Worm (Caenorhabditis elegans) whole organism, L4 larva: ENCODE measurements around the gene orc-4.

Experiments
- F10B5.3 ChIP-seq: sonication (generic microtip); optimal IDR thresholded peaks from 2 replicates; lab custom pipeline; 2016; ENCODE audit warnings: mild to moderate bottlenecking, missing genetic modification characterization, missing compliant biosample characterization
- F26F4.8 ChIP-seq: fragments of 200-800 bp; sonication (Bioruptor generic); conservative IDR thresholded peaks from 2 replicates; pipeline ENCODE4 v1.3.6; 2022; ENCODE audit warnings: missing genetic modification characterization, missing compliant biosample characterization
- F37D6.2 ChIP-seq: sonication (generic microtip); optimal IDR thresholded peaks from 2 replicates; lab custom pipeline; 2016; ENCODE audit warnings: mild to moderate bottlenecking, missing genetic modification characterization, missing compliant biosample characterization
- F44E2.7 ChIP-seq: fragments of 200-800 bp; sonication (Bioruptor generic); IDR thresholded peaks from 2 replicates; pipeline ENCODE4 v2.1.2; 2022; ENCODE audit warnings: missing genetic modification characterization, missing compliant biosample characterization
- F49E8.2 ChIP-seq: sonication (generic microtip); optimal IDR thresholded peaks from 2 replicates; lab custom pipeline; 2016; ENCODE audit warnings: missing compliant biosample characterization, mild to moderate bottlenecking, missing genetic modification characterization, borderline replicate concordance
- R02D3.7 ChIP-seq: fragments of 150-350 bp; sonication (generic microtip); optimal IDR thresholded peaks from 3 replicates; lab custom pipeline; 2014; ENCODE audit warnings: missing biosample characterization, missing genetic modification characterization
- T20F7.1 ChIP-seq: fragments of 200-800 bp; sonication (Bioruptor generic); optimal IDR thresholded peaks from 2 replicates; lab custom pipeline; 2018; ENCODE audit warnings: mild to moderate bottlenecking, missing genetic modification characterization, missing compliant biosample characterization
- T26A8.4 ChIP-seq: fragments of 200-800 bp; sonication (Bioruptor generic); IDR thresholded peaks from 2 replicates; pipeline ENCODE4 v1.3.6; 2022; ENCODE audit warnings: missing genetic modification characterization, missing compliant biosample characterization
- Y105C5A.15 ChIP-seq: fragments of 200-800 bp; sonication (Bioruptor generic); IDR thresholded peaks from 2 replicates; pipeline ENCODE4 v1.3.6; 2022; ENCODE audit warnings: missing genetic modification characterization, missing compliant biosample characterization
- Y75B8A.6 ChIP-seq: fragments of 200-800 bp; sonication (Bioruptor generic); IDR thresholded peaks from 2 replicates; pipeline ENCODE4 v1.3.6; 2022; ENCODE audit warnings: missing genetic modification reagents, missing genetic modification characterization, missing compliant biosample characterization
- ZK337.2 ChIP-seq: fragments of 200-800 bp; sonication (Bioruptor generic); IDR thresholded peaks from 2 replicates; pipeline ENCODE4 v1.3.6; 2022; ENCODE audit warnings: missing genetic modification reagents, missing genetic modification characterization, missing compliant biosample characterization
- aly-2 ChIP-seq: sonication (generic microtip); optimal IDR thresholded peaks from 2 replicates; lab custom pipeline; 2018; ENCODE audit warnings: missing biosample characterization, missing genetic modification characterization
- ama-1 ChIP-seq: fragments of 150-350 bp; optimal IDR thresholded peaks from 2 replicates; lab custom pipeline; 2014; ENCODE audit warnings: inconsistent platforms, mixed read lengths
- ceh-28 ChIP-seq: fragments of 150-350 bp; optimal IDR thresholded peaks from 2 replicates; lab custom pipeline; 2014; ENCODE audit warnings: missing biosample characterization, missing genetic modification reagents, missing genetic modification characterization
- ceh-32 ChIP-seq: sonication (generic microtip); optimal IDR thresholded peaks from 2 replicates; lab custom pipeline; 2016; ENCODE audit warnings: mild to moderate bottlenecking, missing genetic modification characterization, missing compliant biosample characterization; ENCODE audit not compliant: poor library complexity
- ces-1 ChIP-seq: fragments of 150-350 bp; sonication (generic microtip); optimal IDR thresholded peaks from 4 replicates; lab custom pipeline; 2014; ENCODE audit warnings: missing biosample characterization, missing genetic modification reagents, missing genetic modification characterization
- ctbp-1 ChIP-seq: fragments of 200-800 bp; sonication (Bioruptor generic); IDR thresholded peaks from 2 replicates; pipeline ENCODE4 v1.3.6; 2022; ENCODE audit warnings: missing genetic modification reagents, missing genetic modification characterization, missing compliant biosample characterization
- daf-19 ChIP-seq: fragments of 200-800 bp; sonication (Bioruptor generic); conservative IDR thresholded peaks from 2 replicates; pipeline ENCODE4 v1.3.6; 2022; ENCODE audit warnings: missing genetic modification characterization, missing compliant biosample characterization
- dmd-9 ChIP-seq: fragments of 200-800 bp; sonication (Bioruptor generic); IDR thresholded peaks from 2 replicates; pipeline ENCODE4 v1.3.6; 2022; ENCODE audit warnings: missing genetic modification reagents, missing genetic modification characterization, missing compliant biosample characterization
- duxl-1 ChIP-seq: sonication (generic microtip); optimal IDR thresholded peaks from 2 replicates; lab custom pipeline; 2016; ENCODE audit warnings: mild to moderate bottlenecking, missing genetic modification characterization, moderate library complexity, missing compliant biosample characterization; ENCODE audit not compliant: poor library complexity
- dve-1 ChIP-seq: sonication (generic microtip); optimal IDR thresholded peaks from 2 replicates; lab custom pipeline; 2017; ENCODE audit warnings: antibody characterized with exemption, mild to moderate bottlenecking, missing genetic modification characterization, missing compliant biosample characterization; ENCODE audit not compliant: insufficient read depth
- egl-43 ChIP-seq: fragments of 200-800 bp; sonication (Bioruptor generic); IDR thresholded peaks from 2 replicates; pipeline ENCODE4 v1.3.6; 2022; ENCODE audit warnings: missing genetic modification reagents, missing genetic modification characterization, missing compliant biosample characterization
- hlh-11 ChIP-seq: fragments of 200-800 bp; sonication (Bioruptor generic); optimal IDR thresholded peaks from 2 replicates; lab custom pipeline; 2018; ENCODE audit warnings: mild to moderate bottlenecking, missing genetic modification characterization, missing compliant biosample characterization
- jun-1 ChIP-seq: fragments of 150-350 bp; optimal IDR thresholded peaks from 2 replicates; lab custom pipeline; 2014; ENCODE audit warnings: missing biosample characterization, missing genetic modification reagents, missing genetic modification characterization
- lim-7 ChIP-seq: fragments of 200-800 bp; sonication (Bioruptor generic); IDR thresholded peaks from 2 replicates; pipeline ENCODE4 v1.3.6; 2022; ENCODE audit warnings: missing genetic modification characterization, missing compliant biosample characterization
- lin-1 ChIP-seq: fragments of 200-800 bp; sonication (Bioruptor generic); IDR thresholded peaks from 2 replicates; pipeline ENCODE4 v1.3.6; 2022; ENCODE audit warnings: missing genetic modification reagents, missing genetic modification characterization, missing compliant biosample characterization
- lin-13 ChIP-seq: fragments of 150-350 bp; optimal IDR thresholded peaks from 2 replicates; lab custom pipeline; 2014; ENCODE audit warnings: missing biosample characterization, missing genetic modification reagents, missing genetic modification characterization
- lin-38 ChIP-seq: fragments of 200-800 bp; sonication (Bioruptor generic); IDR thresholded peaks from 2 replicates; pipeline ENCODE4 v1.3.6; 2022; ENCODE audit warnings: missing genetic modification reagents, missing genetic modification characterization, missing compliant biosample characterization
- lsy-2 ChIP-seq, 2 experiments: fragments of 150-350 bp in 1 of 2; sonication (generic microtip) in 1 of 2; optimal IDR thresholded peaks; 2 replicates each; lab custom pipeline; 2014 to 2017; ENCODE audit warnings: missing biosample characterization in 2 of 2, missing genetic modification characterization in 2 of 2
- madf-5 ChIP-seq, 2 experiments: fragments of 200-800 bp; sonication (Bioruptor generic); IDR thresholded peaks; 2 replicates each; pipeline ENCODE4 v1.3.6; 2022; ENCODE audit warnings: missing compliant biosample characterization in 2 of 2, missing genetic modification characterization in 2 of 2
- mdt-29 ChIP-seq: fragments of 200-800 bp; sonication (Bioruptor generic); IDR thresholded peaks from 2 replicates; pipeline ENCODE4 v1.3.6; 2022; ENCODE audit warnings: missing genetic modification reagents, missing genetic modification characterization, missing compliant biosample characterization
- mxl-2 ChIP-seq: fragments of 200-800 bp; sonication (Bioruptor generic); conservative IDR thresholded peaks from 2 replicates; pipeline ENCODE4 v1.3.6; 2022; ENCODE audit warnings: missing genetic modification reagents, missing genetic modification characterization, missing compliant biosample characterization
- nhr-10 ChIP-seq: fragments of 150-350 bp; optimal IDR thresholded peaks from 2 replicates; lab custom pipeline; 2014; ENCODE audit warnings: missing biosample characterization, missing genetic modification characterization
- nhr-11 ChIP-seq: fragments of 150-350 bp; optimal IDR thresholded peaks from 2 replicates; lab custom pipeline; 2014; ENCODE audit warnings: missing biosample characterization, missing genetic modification characterization
- nhr-111 ChIP-seq: fragments of 200-800 bp; sonication (Bioruptor generic); optimal IDR thresholded peaks from 2 replicates; lab custom pipeline; 2018; ENCODE audit warnings: mild to moderate bottlenecking, missing genetic modification characterization, missing compliant biosample characterization
- nhr-25 ChIP-seq: sonication (generic microtip); optimal IDR thresholded peaks from 2 replicates; lab custom pipeline; 2017; ENCODE audit warnings: missing genetic modification characterization, mild to moderate bottlenecking, missing compliant biosample characterization, antibody characterized with exemption, moderate library complexity, borderline replicate concordance; ENCODE audit not compliant: insufficient read depth
- nhr-41 ChIP-seq: fragments of 200-800 bp; sonication (Bioruptor generic); IDR thresholded peaks from 2 replicates; pipeline ENCODE4 v1.3.6; 2022; ENCODE audit warnings: missing genetic modification reagents, missing genetic modification characterization, missing compliant biosample characterization
- nhr-42 ChIP-seq: fragments of 200-800 bp; sonication (Bioruptor generic); IDR thresholded peaks from 2 replicates; pipeline ENCODE4 v1.3.6; 2022; ENCODE audit warnings: missing genetic modification characterization, missing compliant biosample characterization
- nhr-6 ChIP-seq: fragments of 150-350 bp; optimal IDR thresholded peaks from 2 replicates; lab custom pipeline; 2014; ENCODE audit warnings: missing biosample characterization, missing genetic modification characterization
- nhr-77 ChIP-seq: fragments of 150-350 bp; optimal IDR thresholded peaks from 2 replicates; lab custom pipeline; 2014; ENCODE audit warnings: missing biosample characterization, missing genetic modification characterization
- php-3 ChIP-seq: fragments of 200-800 bp; sonication (Bioruptor generic); IDR thresholded peaks from 2 replicates; pipeline ENCODE4 v1.3.6; 2022; ENCODE audit warnings: missing genetic modification reagents, missing genetic modification characterization, missing compliant biosample characterization
- saeg-2 ChIP-seq: fragments of 200-800 bp; sonication (Bioruptor generic); IDR thresholded peaks from 2 replicates; pipeline ENCODE4 v1.3.6; 2022; ENCODE audit warnings: missing genetic modification reagents, missing genetic modification characterization, missing compliant biosample characterization
- snpc-1.2 ChIP-seq: fragments of 200-800 bp; sonication (Bioruptor generic); IDR thresholded peaks from 2 replicates; pipeline ENCODE4 v1.3.6; 2022; ENCODE audit warnings: missing genetic modification reagents, missing genetic modification characterization, missing compliant biosample characterization
- spr-1 ChIP-seq: sonication (generic microtip); optimal IDR thresholded peaks from 2 replicates; lab custom pipeline; 2016; ENCODE audit warnings: mild to moderate bottlenecking, missing genetic modification characterization, missing compliant biosample characterization
- tag-97 ChIP-seq: fragments of 200-800 bp; sonication (Bioruptor generic); IDR thresholded peaks from 2 replicates; pipeline ENCODE4 v1.3.6; 2022; ENCODE audit warnings: missing genetic modification characterization, missing compliant biosample characterization
- tra-1 ChIP-seq: fragments of 200-800 bp; sonication (Bioruptor generic); IDR thresholded peaks from 2 replicates; pipeline ENCODE4 v1.3.6; 2022; ENCODE audit warnings: missing genetic modification reagents, missing genetic modification characterization, missing compliant biosample characterization
- vab-7 ChIP-seq: fragments of 200-800 bp; sonication (Bioruptor generic); IDR thresholded peaks from 2 replicates; pipeline ENCODE4 v1.3.6; 2022; ENCODE audit warnings: missing genetic modification reagents, missing genetic modification characterization, missing compliant biosample characterization
- zag-1 ChIP-seq: fragments of 150-350 bp; optimal IDR thresholded peaks from 2 replicates; lab custom pipeline; 2014; ENCODE audit warnings: missing biosample characterization, missing genetic modification characterization
- zip-11 ChIP-seq: fragments of 200-800 bp; sonication (Bioruptor generic); IDR thresholded peaks from 2 replicates; pipeline ENCODE4 v1.3.6; 2022; ENCODE audit warnings: missing genetic modification characterization, missing compliant biosample characterization
- zip-2 ChIP-seq: fragments of 150-350 bp; optimal IDR thresholded peaks from 2 replicates; lab custom pipeline; 2014; ENCODE audit warnings: missing biosample characterization, missing genetic modification characterization
- ztf-11 ChIP-seq: fragments of 150-350 bp; optimal IDR thresholded peaks from 2 replicates; lab custom pipeline; 2014; ENCODE audit warnings: missing biosample characterization, missing genetic modification characterization

The orc-4 gene

ce11 chrIII:10634034-10634433 lies 11.9 kb upstream of the orc-4 start (continued):
- TF ChIP-seq ceh-28: peak; percentile 24
- TF ChIP-seq spr-1 (tag; lab: Kevin White, UChicago): peak; percentile 80
- TF ChIP-seq ztf-11: no peak
- no peak for TF ChIP-seq nhr-111 (GFP tag; lab: Kevin White, UChicago)
- TF ChIP-seq F26F4.8 (GFP tag; lab: Robert Waterston, UW): no peak
- TF ChIP-seq R02D3.7 (tag; lab: Kevin White, UChicago): no peak
- peak; percentile 88 for TF ChIP-seq saeg-2 (GFP tag; lab: Robert Waterston, UW)
- peak; percentile 73 for TF ChIP-seq tra-1 (GFP tag; lab: Robert Waterston, UW)
- peak; percentile 72; the same call in 1 of the 2 replicates for TF ChIP-seq php-3 (GFP tag; lab: Robert Waterston, UW)
- TF ChIP-seq lin-38 (GFP tag; lab: Robert Waterston, UW): peak; percentile 70
- TF ChIP-seq zip-11 (GFP tag; lab: Robert Waterston, UW): 0 out of 2 replicates have a peak, but pooled peaks have one; percentile 51
- TF ChIP-seq duxl-1 (tag; lab: Kevin White, UChicago): peak; percentile 70
- TF ChIP-seq tag-97 (GFP tag; lab: Robert Waterston, UW): no peak
- TF ChIP-seq nhr-41: peak; percentile 92; the same call in 1 of the 2 replicates
- no peak for TF ChIP-seq T20F7.1
- peak; percentile 77 for TF ChIP-seq lin-13
- TF ChIP-seq nhr-42 (GFP tag; lab: Robert Waterston, UW): peak; percentile 82
- TF ChIP-seq jun-1 (tag; lab: Kevin White, UChicago): no peak
- peak; percentile 41; the same call in 1 of the 2 replicates for TF ChIP-seq dmd-9 (GFP tag; lab: Robert Waterston, UW)
- TF ChIP-seq egl-43 (GFP tag; lab: Robert Waterston, UW): peak; percentile 95
- peak; percentile 93 for TF ChIP-seq dve-1 (tag; lab: Kevin White, UChicago)
- peak; percentile 97 for TF ChIP-seq hlh-11 (tag; lab: Kevin White, UChicago)
- TF ChIP-seq ZK337.2 (GFP tag; lab: Robert Waterston, UW): no peak
- TF ChIP-seq Y105C5A.15: 0 out of 2 replicates have a peak, but pooled peaks have one; percentile 50
- no peak for TF ChIP-seq daf-19 (GFP tag; lab: Robert Waterston, UW)
- TF ChIP-seq snpc-1.2 (GFP tag; lab: Robert Waterston, UW): peak; percentile 53; the same call in 1 of the 2 replicates
- peak; percentile 65; the same call in 1 of the 2 replicates for TF ChIP-seq vab-7
- peak; percentile 82 for TF ChIP-seq nhr-11 (tag; lab: Kevin White, UChicago)
- no peak for TF ChIP-seq ceh-32 (tag; lab: Kevin White, UChicago)
- no peak for TF ChIP-seq lim-7 (GFP tag; lab: Robert Waterston, UW)
- TF ChIP-seq ces-1 (GFP tag; lab: Kevin White, UChicago): no peak
- peak; percentile 81 for TF ChIP-seq F37D6.2 (tag; lab: Kevin White, UChicago)
- TF ChIP-seq nhr-6 (tag; lab: Kevin White, UChicago): peak; percentile 93
- TF ChIP-seq T26A8.4 (GFP tag; lab: Robert Waterston, UW): peak; percentile 83
- TF ChIP-seq Y75B8A.6 (GFP tag; lab: Robert Waterston, UW): no peak
- no peak for TF ChIP-seq F49E8.2 (tag; lab: Kevin White, UChicago)
- peak; percentile 64; the same call in 1 of the 2 replicates for TF ChIP-seq lin-1 (GFP tag; lab: Robert Waterston, UW)
- TF ChIP-seq lsy-2 (tag; optimal IDR thresholded peaks at IDR 0.05; lab: Kevin White, UChicago): peak; percentile 71 to 87
- TF ChIP-seq ama-1 (lab: Kevin White, UChicago): no peak
- TF ChIP-seq madf-5 (GFP tag; IDR thresholded peaks at IDR 0.05; lab: Robert Waterston, UW): no peak
- no peak for TF ChIP-seq aly-2
- peak; percentile 50 for TF ChIP-seq nhr-77 (tag; lab: Kevin White, UChicago)
- TF ChIP-seq mxl-2 (GFP tag; lab: Robert Waterston, UW): no peak
- peak; percentile 81 for TF ChIP-seq nhr-25 (tag; lab: Kevin White, UChicago)
- no peak for TF ChIP-seq zag-1
- TF ChIP-seq mdt-29 (GFP tag; lab: Robert Waterston, UW): no peak
- TF ChIP-seq F44E2.7 (GFP tag; lab: Robert Waterston, UW): 0 out of 2 replicates have a peak, but pooled peaks have one; percentile 27
- peak; percentile 86 for TF ChIP-seq nhr-10
- TF ChIP-seq F10B5.3 (tag; lab: Kevin White, UChicago): peak; percentile 7
- peak; percentile 93 for TF ChIP-seq ctbp-1 (GFP tag; lab: Robert Waterston, UW)
- peak; percentile 3 for TF ChIP-seq zip-2 (tag; lab: Kevin White, UChicago)
